Fruit fly (Drosophila melanogaster): ENCODE measurements around the gene Acam.

The Acam gene

dm6 chr3R:25854825-25855224 is 43.1 kb downstream of the Acam start (continued):
- no peak for TF ChIP-seq CG1233 (GFP tag; optimal IDR thresholded peaks at IDR 0.05)
- TF ChIP-seq schlank (tag; optimal IDR thresholded peaks at IDR 0.05), result no peak
- no peak for TF ChIP-seq slp2 (GFP tag; optimal IDR thresholded peaks at IDR 0.05)
- TF ChIP-seq sug (tag; optimal IDR thresholded peaks at IDR 0.05), result no peak
- peak; percentile 16; the same call in 1 of the 2 replicates for TF ChIP-seq ranshi (GFP tag; IDR thresholded peaks at IDR 0.05)
- TF ChIP-seq E2f2 (GFP tag; IDR thresholded peaks at IDR 0.05), result no peak
- no peak for TF ChIP-seq CG10267 (tag; optimal IDR thresholded peaks at IDR 0.05)
- TF ChIP-seq CG7556 (GFP tag; optimal IDR thresholded peaks at IDR 0.05), result peak; percentile 34
- TF ChIP-seq Meics (GFP tag; optimal IDR thresholded peaks at IDR 0.05), result peak; percentile 19
- TF ChIP-seq ind (GFP tag; optimal IDR thresholded peaks at IDR 0.05), result peak; percentile 5
- TF ChIP-seq Doc3 (GFP tag; IDR thresholded peaks at IDR 0.05; ENCODE audit: partially characterized antibody), result no peak

- TF ChIP-seq Dad (GFP tag; optimal IDR thresholded peaks at IDR 0.05), result no peak
- TF ChIP-seq Gug (GFP tag; IDR thresholded peaks at IDR 0.05), result no peak
- no peak for TF ChIP-seq cad (GFP tag; optimal IDR thresholded peaks at IDR 0.05)
- no peak for TF ChIP-seq CG4707 (GFP tag; optimal IDR thresholded peaks at IDR 0.05)
- 0 out of 3 replicates have a peak, but pooled peaks have one; percentile 8 for TF ChIP-seq Mrtf (GFP tag; IDR thresholded peaks at IDR 0.05)
- TF ChIP-seq dan (GFP tag; IDR thresholded peaks at IDR 0.05), result no peak
- no peak for TF ChIP-seq CG12299 (tag; optimal IDR thresholded peaks at IDR 0.05)
- no peak for TF ChIP-seq CG15601 (tag; optimal IDR thresholded peaks at IDR 0.05)
- TF ChIP-seq ATbp (GFP tag; optimal IDR thresholded peaks at IDR 0.05), result no peak
- peak; percentile 48 for TF ChIP-seq dmrt99B (tag; optimal IDR thresholded peaks at IDR 0.05)
- no peak for TF ChIP-seq Hand (GFP tag; optimal IDR thresholded peaks at IDR 0.05)
- TF ChIP-seq CG9727 (GFP tag; optimal IDR thresholded peaks at IDR 0.05), result peak; percentile 37
- TF ChIP-seq slbo (GFP tag; IDR thresholded peaks at IDR 0.05), result peak; percentile 29; the same call in 1 of the 2 replicates
- TF ChIP-seq vvl (GFP tag; IDR thresholded peaks at IDR 0.05), result no peak
- no peak for TF ChIP-seq CG17829 (tag; optimal IDR thresholded peaks at IDR 0.05)
- peak; percentile 71 for TF ChIP-seq CG3281 (GFP tag; optimal IDR thresholded peaks at IDR 0.05)
- TF ChIP-seq CG12659 (GFP tag; optimal IDR thresholded peaks at IDR 0.05), result peak; percentile 7
- TF ChIP-seq bowl (GFP tag; IDR thresholded peaks at IDR 0.05), result no peak
- TF ChIP-seq Fer3 (tag; optimal IDR thresholded peaks at IDR 0.05), result no peak
- peak; percentile 73 for TF ChIP-seq Fer1 (GFP tag; optimal IDR thresholded peaks at IDR 0.05)
- TF ChIP-seq HmgD (GFP tag; optimal IDR thresholded peaks at IDR 0.05), result no peak
- TF ChIP-seq fd3F (GFP tag; optimal IDR thresholded peaks at IDR 0.05), result no peak
- peak; percentile 8 for TF ChIP-seq CG9817 (tag; optimal IDR thresholded peaks at IDR 0.05)
- no peak for TF ChIP-seq Atf6 (GFP tag; IDR thresholded peaks at IDR 0.05)
- peak; percentile 72 for TF ChIP-seq Meics (GFP tag; optimal IDR thresholded peaks at IDR 0.05)
- TF ChIP-seq chn (GFP tag; optimal IDR thresholded peaks at IDR 0.05), result no peak
- TF ChIP-seq CG9437 (GFP tag; optimal IDR thresholded peaks at IDR 0.05), result peak; percentile 3
- TF ChIP-seq chif (GFP tag; optimal IDR thresholded peaks at IDR 0.05), result no peak
- peak; percentile 21 for TF ChIP-seq CG6765 (GFP tag; optimal IDR thresholded peaks at IDR 0.05)
- no peak for TF ChIP-seq CG16863 (GFP tag; optimal IDR thresholded peaks at IDR 0.05)
- no peak for TF ChIP-seq gce (GFP tag; IDR thresholded peaks at IDR 0.05)
- peak in 1 of 2 experiments; percentile 44 for TF ChIP-seq Hr51 (GFP tag; optimal IDR thresholded peaks at IDR 0.05)
- no peak for TF ChIP-seq CG15514 (GFP tag; optimal IDR thresholded peaks at IDR 0.05)
- TF ChIP-seq Sin3A (optimal IDR thresholded peaks at IDR 0.05), result no peak
- TF ChIP-seq ewg (GFP tag; optimal IDR thresholded peaks at IDR 0.05), result peak; percentile 18
- TF ChIP-seq CG12219 (GFP tag; optimal IDR thresholded peaks at IDR 0.05), result no peak
- no peak for TF ChIP-seq D (optimal IDR thresholded peaks at IDR 0.05)
- TF ChIP-seq D (GFP tag; optimal IDR thresholded peaks at IDR 0.05), result no peak
- no peak for TF ChIP-seq CG31388 (GFP tag; optimal IDR thresholded peaks at IDR 0.05)
Measured at dm6 chr3R:25855594-25856305, 44.0 kb downstream of the Acam start, which contains the start of gene CG5890. TSS of gene CG5890 (plus strand) at chr3R:25856154.

All from whole organism, embryonic.